Worm (Caenorhabditis elegans) whole organism, L4 larva: ENCODE data around the gene ZK809.1.

Experiments used
- F10B5.3 ChIP-seq: sonication (generic microtip); optimal IDR thresholded peaks from 2 replicates; lab custom pipeline; 2016; ENCODE audit warnings: mild to moderate bottlenecking, missing genetic modification characterization, missing compliant biosample characterization
- F26F4.8 ChIP-seq: fragments of 200-800 bp; sonication (Bioruptor generic); conservative IDR thresholded peaks from 2 replicates; pipeline ENCODE4 v1.3.6; 2022; ENCODE audit warnings: missing genetic modification characterization, missing compliant biosample characterization
- R02D3.7 ChIP-seq: fragments of 150-350 bp; sonication (generic microtip); optimal IDR thresholded peaks from 3 replicates; lab custom pipeline; 2014; ENCODE audit warnings: missing biosample characterization, missing genetic modification characterization
- Y48G9A.11 ChIP-seq: fragments of 200-800 bp; sonication (Bioruptor generic); IDR thresholded peaks from 2 replicates; pipeline ENCODE4 v1.3.6; 2022; ENCODE audit warnings: missing genetic modification reagents, missing genetic modification characterization, missing compliant biosample characterization
- Y5F2A.4 ChIP-seq: fragments of 200-800 bp; sonication (Bioruptor generic); optimal IDR thresholded peaks from 2 replicates; lab custom pipeline; 2018; ENCODE audit warnings: mild to moderate bottlenecking, missing genetic modification characterization, missing compliant biosample characterization
- ZK337.2 ChIP-seq: fragments of 200-800 bp; sonication (Bioruptor generic); IDR thresholded peaks from 2 replicates; pipeline ENCODE4 v1.3.6; 2022; ENCODE audit warnings: missing genetic modification reagents, missing genetic modification characterization, missing compliant biosample characterization
- aha-1 ChIP-seq: fragments of 150-350 bp; peaks from one replicate; lab custom pipeline; 2014; ENCODE audit warnings: missing biosample characterization, missing genetic modification characterization
- aly-2 ChIP-seq: sonication (generic microtip); optimal IDR thresholded peaks from 2 replicates; lab custom pipeline; 2018; ENCODE audit warnings: missing biosample characterization, missing genetic modification characterization
- ama-1 ChIP-seq: fragments of 150-350 bp; optimal IDR thresholded peaks from 2 replicates; lab custom pipeline; 2014; ENCODE audit warnings: inconsistent platforms, mixed read lengths
- ceh-44 ChIP-seq: fragments of 200-800 bp; sonication (Bioruptor generic); IDR thresholded peaks from 2 replicates; pipeline ENCODE4 v1.3.6; 2022; ENCODE audit warnings: missing genetic modification reagents, missing genetic modification characterization, missing compliant biosample characterization
- ctbp-1 ChIP-seq: fragments of 200-800 bp; sonication (Bioruptor generic); IDR thresholded peaks from 2 replicates; pipeline ENCODE4 v1.3.6; 2022; ENCODE audit warnings: missing genetic modification reagents, missing genetic modification characterization, missing compliant biosample characterization
- daf-12 ChIP-seq: fragments of 150-350 bp; optimal IDR thresholded peaks from 2 replicates; lab custom pipeline; 2014; ENCODE audit warnings: missing biosample characterization, missing genetic modification reagents, missing genetic modification characterization
- dmd-8 ChIP-seq: fragments of 200-800 bp; sonication (Bioruptor generic); IDR thresholded peaks from 2 replicates; pipeline ENCODE4 v1.3.6; 2022; ENCODE audit warnings: missing genetic modification characterization, missing compliant biosample characterization
- dmd-9 ChIP-seq: fragments of 200-800 bp; sonication (Bioruptor generic); IDR thresholded peaks from 2 replicates; pipeline ENCODE4 v1.3.6; 2022; ENCODE audit warnings: missing genetic modification reagents, missing genetic modification characterization, missing compliant biosample characterization
- dpl-1 ChIP-seq: fragments of 150-350 bp; optimal IDR thresholded peaks from 2 replicates; lab custom pipeline; 2014; ENCODE audit warnings: missing biosample characterization, missing genetic modification reagents, missing genetic modification characterization
- duxl-1 ChIP-seq: sonication (generic microtip); optimal IDR thresholded peaks from 2 replicates; lab custom pipeline; 2016; ENCODE audit warnings: mild to moderate bottlenecking, missing genetic modification characterization, moderate library complexity, missing compliant biosample characterization; ENCODE audit not compliant: poor library complexity
- dve-1 ChIP-seq: sonication (generic microtip); optimal IDR thresholded peaks from 2 replicates; lab custom pipeline; 2017; ENCODE audit warnings: antibody characterized with exemption, mild to moderate bottlenecking, missing genetic modification characterization, missing compliant biosample characterization; ENCODE audit not compliant: insufficient read depth
- egl-27 ChIP-seq: sonication (generic microtip); optimal IDR thresholded peaks from 3 replicates; lab custom pipeline; 2017; ENCODE audit warnings: missing biosample characterization, missing genetic modification reagents, missing genetic modification characterization
- gei-8 ChIP-seq: fragments of 200-800 bp; sonication (Bioruptor generic); optimal IDR thresholded peaks from 2 replicates; lab custom pipeline; 2018; ENCODE audit warnings: mild to moderate bottlenecking, missing genetic modification characterization, missing compliant biosample characterization
- hlh-11 ChIP-seq: fragments of 200-800 bp; sonication (Bioruptor generic); optimal IDR thresholded peaks from 2 replicates; lab custom pipeline; 2018; ENCODE audit warnings: mild to moderate bottlenecking, missing genetic modification characterization, missing compliant biosample characterization
- hlh-30 ChIP-seq: sonication (generic microtip); optimal IDR thresholded peaks from 2 replicates; lab custom pipeline; 2017; ENCODE audit warnings: antibody characterized with exemption, mild to moderate bottlenecking, missing genetic modification characterization, missing compliant biosample characterization; ENCODE audit not compliant: insufficient read depth
- hmg-1.1 ChIP-seq: fragments of 200-800 bp; sonication (Bioruptor generic); IDR thresholded peaks from 2 replicates; pipeline ENCODE4 v1.3.6; 2022; ENCODE audit warnings: missing genetic modification reagents, missing genetic modification characterization, missing compliant biosample characterization
- jun-1 ChIP-seq: fragments of 150-350 bp; optimal IDR thresholded peaks from 2 replicates; lab custom pipeline; 2014; ENCODE audit warnings: missing biosample characterization, missing genetic modification reagents, missing genetic modification characterization
- lim-7 ChIP-seq: fragments of 200-800 bp; sonication (Bioruptor generic); IDR thresholded peaks from 2 replicates; pipeline ENCODE4 v1.3.6; 2022; ENCODE audit warnings: missing genetic modification characterization, missing compliant biosample characterization
- lin-15B ChIP-seq: fragments of 150-350 bp; sonication (generic microtip); optimal IDR thresholded peaks from 3 replicates; lab custom pipeline; 2014; ENCODE audit warnings: missing biosample characterization, missing genetic modification characterization
- lin-38 ChIP-seq: fragments of 200-800 bp; sonication (Bioruptor generic); IDR thresholded peaks from 2 replicates; pipeline ENCODE4 v1.3.6; 2022; ENCODE audit warnings: missing genetic modification reagents, missing genetic modification characterization, missing compliant biosample characterization
- madf-9 ChIP-seq: fragments of 200-800 bp; sonication (Bioruptor generic); conservative IDR thresholded peaks from 2 replicates; pipeline ENCODE4 v1.3.6; 2022; ENCODE audit warnings: missing genetic modification reagents, missing genetic modification characterization, missing compliant biosample characterization
- mes-2 ChIP-seq: sonication (generic microtip); optimal IDR thresholded peaks from 2 replicates; lab custom pipeline; 2016; ENCODE audit warnings: missing genotype, mild to moderate bottlenecking, missing genetic modification characterization, missing compliant biosample characterization; ENCODE audit not compliant: poor library complexity, severe bottlenecking
- nhr-111 ChIP-seq: fragments of 200-800 bp; sonication (Bioruptor generic); optimal IDR thresholded peaks from 2 replicates; lab custom pipeline; 2018; ENCODE audit warnings: mild to moderate bottlenecking, missing genetic modification characterization, missing compliant biosample characterization
- nhr-25 ChIP-seq: sonication (generic microtip); optimal IDR thresholded peaks from 2 replicates; lab custom pipeline; 2017; ENCODE audit warnings: missing genetic modification characterization, mild to moderate bottlenecking, missing compliant biosample characterization, antibody characterized with exemption, moderate library complexity, borderline replicate concordance; ENCODE audit not compliant: insufficient read depth
- nhr-48 ChIP-seq: sonication (generic microtip); optimal IDR thresholded peaks from 2 replicates; lab custom pipeline; 2016; ENCODE audit warnings: mild to moderate bottlenecking, missing genetic modification characterization, missing compliant biosample characterization
- nhr-6 ChIP-seq: fragments of 150-350 bp; optimal IDR thresholded peaks from 2 replicates; lab custom pipeline; 2014; ENCODE audit warnings: missing biosample characterization, missing genetic modification characterization
- nhr-76 ChIP-seq: fragments of 150-350 bp; optimal IDR thresholded peaks from 2 replicates; lab custom pipeline; 2014; ENCODE audit warnings: missing biosample characterization, missing genetic modification characterization
- nhr-77 ChIP-seq: fragments of 150-350 bp; optimal IDR thresholded peaks from 2 replicates; lab custom pipeline; 2014; ENCODE audit warnings: missing biosample characterization, missing genetic modification characterization
- pha-4 ChIP-seq, 2 experiments: fragments of 150-350 bp in 1 of 2; fragments of 200-800 bp in 1 of 2; sonication (Bioruptor generic) in 1 of 2; IDR thresholded peaks in 1 of 2; optimal IDR thresholded peaks in 1 of 2; 2 replicates each; pipeline versions ENCODE4 v1.3.6 to Lab custom; 2014 to 2022; ENCODE audit warnings: missing genetic modification characterization in 2 of 2, missing genetic modification reagents in 2 of 2, missing biosample characterization in 1 of 2, missing compliant biosample characterization in 1 of 2
- rbr-2 ChIP-seq: sonication (generic microtip); optimal IDR thresholded peaks from 2 replicates; lab custom pipeline; 2016; ENCODE audit warnings: missing genotype, missing genetic modification characterization, missing compliant biosample characterization
- sdz-12 ChIP-seq: fragments of 200-800 bp; sonication (Bioruptor generic); optimal IDR thresholded peaks from 2 replicates; lab custom pipeline; 2018; ENCODE audit warnings: mild to moderate bottlenecking, missing genetic modification characterization, missing compliant biosample characterization
- set-16 ChIP-seq: fragments of 200-800 bp; sonication (Bioruptor generic); IDR thresholded peaks from 2 replicates; pipeline ENCODE4 v1.3.6; 2022; ENCODE audit warnings: missing genetic modification reagents, missing genetic modification characterization, missing compliant biosample characterization
- spr-1 ChIP-seq: sonication (generic microtip); optimal IDR thresholded peaks from 2 replicates; lab custom pipeline; 2016; ENCODE audit warnings: mild to moderate bottlenecking, missing genetic modification characterization, missing compliant biosample characterization
- tra-1 ChIP-seq: fragments of 200-800 bp; sonication (Bioruptor generic); IDR thresholded peaks from 2 replicates; pipeline ENCODE4 v1.3.6; 2022; ENCODE audit warnings: missing genetic modification reagents, missing genetic modification characterization, missing compliant biosample characterization
- zfp-3 ChIP-seq: fragments of 200-800 bp; sonication (Bioruptor generic); conservative IDR thresholded peaks from 2 replicates; pipeline ENCODE4 v1.3.6; 2022; ENCODE audit warnings: missing genetic modification reagents, missing genetic modification characterization, missing compliant biosample characterization
- ztf-7 ChIP-seq: fragments of 150-350 bp; optimal IDR thresholded peaks from 2 replicates; lab custom pipeline; 2014; ENCODE audit warnings: missing biosample characterization, missing genetic modification characterization

The ZK809.1 gene

ce11 chrIV:11601721-11602405 is 40.0 kb upstream of the ZK809.1 start (continued):
- TF ChIP-seq pha-4 (GFP tag; IDR thresholded peaks at IDR 0.05; lab: Robert Waterston, UW) (peak; percentile 57; the same call in 1 of the 2 replicates), pha-4 (tag; optimal IDR thresholded peaks at IDR 0.05; lab: Kevin White, UChicago) (no peak), rbr-2 (tag; lab: Kevin White, UChicago) (peak; percentile 70), aly-2 (tag; lab: Kevin White, UChicago) (no peak), duxl-1 (tag; lab: Kevin White, UChicago) (no peak), dmd-8 (no peak), hmg-1.1 (peak; percentile 58), dmd-9 (GFP tag; lab: Robert Waterston, UW) (no peak), nhr-111 (GFP tag; lab: Kevin White, UChicago) (no peak), dpl-1 (peak; percentile 63), dve-1 (tag; lab: Kevin White, UChicago) (peak; percentile 80), hlh-11 (tag; lab: Kevin White, UChicago) (peak; percentile 46), tra-1 (GFP tag; lab: Robert Waterston, UW) (no peak), ama-1 (lab: Kevin White, UChicago) (peak; percentile 14), gei-8 (GFP tag; lab: Kevin White, UChicago) (no peak), jun-1 (tag; lab: Kevin White, UChicago) (no peak), zfp-3 (GFP tag; lab: Robert Waterston, UW) (0 out of 2 replicates have a peak, but pooled peaks have one; percentile 33), nhr-48 (tag; lab: Kevin White, UChicago) (peak; percentile 35), madf-9 (GFP tag; lab: Robert Waterston, UW) (no peak), Y48G9A.11 (no peak), aha-1 (tag; lab: Kevin White, UChicago) (peak; percentile 89), egl-27 (tag; lab: Kevin White, UChicago) (no peak), ZK337.2 (GFP tag; lab: Robert Waterston, UW) (no peak), ctbp-1 (0 out of 2 replicates have a peak, but pooled peaks have one; percentile 30), ztf-7 (tag; lab: Kevin White, UChicago) (no peak), lin-38 (GFP tag; lab: Robert Waterston, UW) (peak; percentile 67), nhr-6 (tag; lab: Kevin White, UChicago) (peak; percentile 43), F10B5.3 (tag; lab: Kevin White, UChicago) (no peak), lim-7 (GFP tag; lab: Robert Waterston, UW) (no peak), F26F4.8 (GFP tag; lab: Robert Waterston, UW) (no peak), lin-15B (tag; lab: Kevin White, UChicago) (no peak), nhr-25 (no peak), mes-2 (tag; lab: Kevin White, UChicago) (peak; percentile 86), sdz-12 (GFP tag; lab: Kevin White, UChicago) (peak; percentile 42), nhr-77 (tag; lab: Kevin White, UChicago) (peak; percentile 7), hlh-30 (tag; lab: Kevin White, UChicago) (peak; percentile 48), R02D3.7 (tag; lab: Kevin White, UChicago) (no peak), Y5F2A.4 (GFP tag; lab: Kevin White, UChicago) (peak; percentile 6), ceh-44 (GFP tag; lab: Robert Waterston, UW) (peak; percentile 52; the same call in 1 of the 2 replicates), set-16 (GFP tag; lab: Robert Waterston, UW) (peak; percentile 9; the same call in 1 of the 2 replicates), daf-12 (tag; lab: Kevin White, UChicago) (no peak), nhr-76 (tag; lab: Kevin White, UChicago) (no peak), spr-1 (tag; lab: Kevin White, UChicago) (peak; percentile 54)
